Worm (Caenorhabditis elegans) whole organism, early embryonic: ENCODE measurements around the gene col-109.

Experiments used
- F13C5.2 ChIP-seq: sonication (generic microtip); optimal IDR thresholded peaks from 2 replicates; lab custom pipeline; 2017; ENCODE audit warnings: mild to moderate bottlenecking, missing genetic modification characterization, inconsistent platforms, missing compliant biosample characterization
- ama-1 ChIP-seq: fragments of 150-350 bp; optimal IDR thresholded peaks from 2 replicates; lab custom pipeline; 2014
- ceh-36 ChIP-seq: sonication (generic microtip); optimal IDR thresholded peaks from 2 replicates; lab custom pipeline; 2016; ENCODE audit warnings: missing genetic modification characterization, inconsistent platforms, missing compliant biosample characterization
- ets-7 ChIP-seq: sonication (generic microtip); optimal IDR thresholded peaks from 2 replicates; lab custom pipeline; 2016; ENCODE audit warnings: missing genotype, missing genetic modification characterization, missing compliant biosample characterization
- flt-1 ChIP-seq: fragments of 200-800 bp; sonication (Bioruptor generic); IDR thresholded peaks from 2 replicates; pipeline ENCODE4 v1.3.6; 2022; ENCODE audit warnings: missing genetic modification characterization, missing compliant biosample characterization
- hmbx-1 ChIP-seq: sonication (generic microtip); optimal IDR thresholded peaks from 2 replicates; lab custom pipeline; 2016; ENCODE audit warnings: mild to moderate bottlenecking, missing genetic modification characterization, missing compliant biosample characterization
- pes-1 ChIP-seq: fragments of 200-800 bp; sonication (Bioruptor generic); IDR thresholded peaks from 2 replicates; pipeline ENCODE4 v1.3.6; 2022; ENCODE audit warnings: missing genetic modification reagents, missing genetic modification characterization, missing compliant biosample characterization
- sea-1 ChIP-seq: fragments of 200-800 bp; sonication (Bioruptor generic); conservative IDR thresholded peaks from 2 replicates; pipeline ENCODE4 v1.3.6; 2022; ENCODE audit warnings: missing genetic modification characterization, missing compliant biosample characterization

- TF ChIP-seq pes-1 (GFP tag; lab: Robert Waterston, UW) (no peak), flt-1 (no peak), ets-7 (tag; lab: Kevin White, UChicago) (no peak), hmbx-1 (no peak), ama-1 (lab: Kevin White, UChicago) (no peak), ceh-36 (tag; lab: Kevin White, UChicago) (no peak), sea-1 (GFP tag; lab: Robert Waterston, UW) (no peak), F13C5.2 (tag; lab: Kevin White, UChicago) (no peak)
Measured at ce11 chrIV:1843611-1844010, 23.6 kb upstream of the col-109 start.
